Fruit fly (Drosophila melanogaster) whole organism, embryonic: Measurements from ENCODE around the gene waw.

ENCODE experiments used
- Antp ChIP-seq: fragments of 200-800 bp; sonication (Bioruptor generic); optimal IDR thresholded peaks from 3 replicates; lab custom pipeline; 2016; ENCODE audit warnings: missing biosample characterization, missing genetic modification characterization
- BEAF-32 ChIP-seq: fragments of 200-800 bp; sonication (Bioruptor generic); optimal IDR thresholded peaks from 3 replicates; lab custom pipeline; 2017; ENCODE audit warnings: missing biosample characterization, missing genetic modification characterization, mild to moderate bottlenecking, moderate library complexity, missing genetic modification reagents
- CG10274 ChIP-seq: fragments of 200-800 bp; sonication (Bioruptor generic); optimal IDR thresholded peaks from 3 replicates; lab custom pipeline; 2017; ENCODE audit warnings: missing biosample characterization, mild to moderate bottlenecking, missing genetic modification characterization
- CG10979 ChIP-seq: fragments of 200-800 bp; sonication (Bioruptor generic); optimal IDR thresholded peaks from 2 replicates; lab custom pipeline; 2018; ENCODE audit warnings: missing biosample characterization, mild to moderate bottlenecking, missing genetic modification characterization, moderate library complexity
- CG11695 ChIP-seq: fragments of 200-800 bp; sonication (Bioruptor generic); IDR thresholded peaks from 3 replicates; pipeline ENCODE4 v1.3.6; 2022; ENCODE audit warnings: missing biosample characterization, missing genetic modification characterization
- CG12942 ChIP-seq: fragments of 200-800 bp; sonication (Bioruptor generic); optimal IDR thresholded peaks from 3 replicates; lab custom pipeline; 2016; ENCODE audit warnings: missing biosample characterization, missing genetic modification characterization
- CG13296 ChIP-seq: fragments of 200-800 bp; sonication (Bioruptor generic); optimal IDR thresholded peaks from 3 replicates; lab custom pipeline; 2018; ENCODE audit warnings: missing biosample characterization, mild to moderate bottlenecking, missing genetic modification characterization
- CG13894 ChIP-seq: fragments of 200-800 bp; sonication (Bioruptor generic); optimal IDR thresholded peaks from 3 replicates; lab custom pipeline; 2018; ENCODE audit warnings: missing biosample characterization, mild to moderate bottlenecking, missing genetic modification characterization, moderate library complexity
- CG15514 ChIP-seq: fragments of 200-800 bp; sonication (Bioruptor generic); optimal IDR thresholded peaks from 3 replicates; lab custom pipeline; 2017; ENCODE audit warnings: missing biosample characterization, missing genetic modification characterization, mild to moderate bottlenecking, moderate library complexity, missing genetic modification reagents
- CG16813 ChIP-seq: fragments of 200-800 bp; sonication (Bioruptor generic); IDR thresholded peaks from 3 replicates; pipeline ENCODE4 v1.3.6; 2022; ENCODE audit warnings: missing biosample characterization, missing genetic modification characterization; ENCODE audit not compliant: partially characterized antibody
- CG17186 ChIP-seq: fragments of 200-800 bp; sonication (Bioruptor generic); optimal IDR thresholded peaks from 3 replicates; lab custom pipeline; 2017; ENCODE audit warnings: missing biosample characterization, missing genetic modification reagents, missing genetic modification characterization
- CG17802 ChIP-seq: fragments of 200-800 bp; sonication (Bioruptor generic); optimal IDR thresholded peaks from 2 replicates; lab custom pipeline; 2018; ENCODE audit warnings: missing biosample characterization, mild to moderate bottlenecking, missing genetic modification characterization, moderate library complexity
- CG18262 ChIP-seq: fragments of 200-800 bp; optimal IDR thresholded peaks from 3 replicates; lab custom pipeline; 2019; ENCODE audit warnings: missing biosample characterization, mild to moderate bottlenecking, missing genetic modification characterization, moderate library complexity
- CG18764 ChIP-seq: fragments of 200-800 bp; sonication (Bioruptor generic); optimal IDR thresholded peaks from 3 replicates; lab custom pipeline; 2016; ENCODE audit warnings: missing biosample characterization, missing genetic modification characterization
- CG30020 ChIP-seq: fragments of 200-800 bp; optimal IDR thresholded peaks from 2 replicates; lab custom pipeline; 2019; ENCODE audit warnings: missing biosample characterization, mild to moderate bottlenecking, missing genetic modification characterization, moderate library complexity
- CG31441 ChIP-seq: fragments of 200-800 bp; sonication (Bioruptor generic); IDR thresholded peaks from 2 replicates; pipeline ENCODE4 v1.3.6; 2022; ENCODE audit warnings: missing biosample characterization, missing genetic modification characterization
- CG32532 ChIP-seq: fragments of 200-800 bp; sonication (Bioruptor generic); IDR thresholded peaks from 2 replicates; pipeline ENCODE4 v1.3.6; 2022; ENCODE audit warnings: missing biosample characterization, missing genetic modification characterization
- CG43689 ChIP-seq: fragments of 200-800 bp; sonication (Bioruptor generic); IDR thresholded peaks from 2 replicates; pipeline ENCODE4 v1.3.6; 2022; ENCODE audit warnings: missing biosample characterization, missing genetic modification characterization
- CG4730 ChIP-seq: fragments of 200-800 bp; sonication (Bioruptor generic); IDR thresholded peaks from 2 replicates; pipeline ENCODE4 v1.3.6; 2022; ENCODE audit warnings: missing biosample characterization, missing genetic modification characterization
- CG5245 ChIP-seq: fragments of 200-800 bp; sonication (Bioruptor generic); optimal IDR thresholded peaks from 3 replicates; lab custom pipeline; 2016; ENCODE audit warnings: missing biosample characterization, missing genetic modification characterization
- CG7372 ChIP-seq: fragments of 200-800 bp; sonication (Bioruptor generic); IDR thresholded peaks from 2 replicates; pipeline ENCODE4 v1.3.6; 2022; ENCODE audit warnings: missing biosample characterization, missing genetic modification characterization
- Dref ChIP-seq: fragments of 200-800 bp; sonication (Bioruptor generic); IDR thresholded peaks from 2 replicates; pipeline ENCODE4 v1.3.6; 2022; ENCODE audit warnings: missing biosample characterization, missing genetic modification characterization
- E2f2 ChIP-seq: fragments of 200-800 bp; sonication (Bioruptor generic); IDR thresholded peaks from 2 replicates; pipeline ENCODE4 v1.3.6; 2022; ENCODE audit warnings: missing biosample characterization, missing genetic modification characterization
- Fer3 ChIP-seq: fragments of 200-800 bp; sonication (Bioruptor generic); optimal IDR thresholded peaks from 2 replicates; lab custom pipeline; 2018; ENCODE audit warnings: missing biosample characterization, mild to moderate bottlenecking, missing genetic modification characterization, moderate library complexity
- HLH3B ChIP-seq: fragments of 200-800 bp; sonication (Bioruptor generic); IDR thresholded peaks from 2 replicates; pipeline ENCODE4 v1.3.6; 2022; ENCODE audit warnings: missing biosample characterization, missing genetic modification characterization
- MBD-R2 ChIP-seq: fragments of 200-800 bp; sonication (Bioruptor generic); IDR thresholded peaks from 2 replicates; pipeline ENCODE4 v1.3.6; 2022; ENCODE audit warnings: missing biosample characterization, missing genetic modification characterization
- Mad ChIP-seq: fragments of 200-800 bp; sonication (Bioruptor generic); optimal IDR thresholded peaks from 2 replicates; lab custom pipeline; 2016; ENCODE audit warnings: missing biosample characterization, missing genetic modification characterization
- Max ChIP-seq: fragments of 200-800 bp; sonication (Bioruptor generic); optimal IDR thresholded peaks from 2 replicates; lab custom pipeline; 2016; ENCODE audit warnings: missing biosample characterization, mild to moderate bottlenecking, missing genetic modification characterization
- Myb ChIP-seq: fragments of 200-800 bp; sonication (Bioruptor generic); optimal IDR thresholded peaks from 2 replicates; lab custom pipeline; 2016; ENCODE audit warnings: missing biosample characterization, missing genetic modification characterization
- NfI ChIP-seq: fragments of 200-800 bp; sonication (Bioruptor generic); optimal IDR thresholded peaks from 3 replicates; lab custom pipeline; 2018; ENCODE audit warnings: missing biosample characterization, mild to moderate bottlenecking, missing genetic modification characterization, moderate library complexity
- Pdp1 ChIP-seq, 2 experiments: fragments of 200-800 bp; sonication (Bioruptor generic); optimal IDR thresholded peaks; 3 replicates each; lab custom pipeline; 2016; ENCODE audit warnings: missing biosample characterization in 2 of 2, missing genetic modification characterization in 2 of 2, mild to moderate bottlenecking in 1 of 2, moderate library complexity in 1 of 2
- Xbp1 ChIP-seq: fragments of 200-800 bp; sonication (Bioruptor generic); optimal IDR thresholded peaks from 3 replicates; lab custom pipeline; 2016; ENCODE audit warnings: missing biosample characterization, mild to moderate bottlenecking, missing genetic modification characterization
- al ChIP-seq: fragments of 200-800 bp; sonication (Bioruptor generic); IDR thresholded peaks from 2 replicates; pipeline ENCODE4 v1.3.6; 2022; ENCODE audit warnings: missing biosample characterization, missing genetic modification characterization
- dimm ChIP-seq: fragments of 200-800 bp; sonication (Bioruptor generic); IDR thresholded peaks from 2 replicates; pipeline ENCODE4 v1.3.6; 2022; ENCODE audit warnings: missing biosample characterization, missing genetic modification characterization
- dm ChIP-seq: fragments of 200-800 bp; sonication (Bioruptor generic); optimal IDR thresholded peaks from 3 replicates; lab custom pipeline; 2016; ENCODE audit warnings: missing biosample characterization, missing genetic modification characterization
- ems ChIP-seq: fragments of 200-800 bp; sonication (Bioruptor generic); optimal IDR thresholded peaks from 3 replicates; lab custom pipeline; 2016; ENCODE audit warnings: missing biosample characterization, missing genetic modification characterization
- esg ChIP-seq: fragments of 200-800 bp; sonication (Bioruptor generic); conservative IDR thresholded peaks from 2 replicates; pipeline ENCODE4 v1.3.6; 2022; ENCODE audit warnings: missing biosample characterization, missing genetic modification characterization
- eyg ChIP-seq: fragments of 200-800 bp; sonication (Bioruptor generic); optimal IDR thresholded peaks from 3 replicates; lab custom pipeline; 2016; ENCODE audit warnings: missing biosample characterization, missing genetic modification characterization
- fd64A ChIP-seq: fragments of 200-800 bp; sonication (Bioruptor generic); optimal IDR thresholded peaks from 3 replicates; lab custom pipeline; 2018; ENCODE audit warnings: missing biosample characterization, mild to moderate bottlenecking, missing genetic modification characterization
- gsb-n ChIP-seq: fragments of 200-800 bp; sonication (Bioruptor generic); optimal IDR thresholded peaks from 3 replicates; lab custom pipeline; 2018; ENCODE audit warnings: missing biosample characterization, mild to moderate bottlenecking, missing genetic modification characterization
- hb ChIP-seq: fragments of 200-800 bp; sonication (Bioruptor generic); IDR thresholded peaks from 3 replicates; pipeline ENCODE4 v1.3.6; 2022; ENCODE audit warnings: missing biosample characterization, missing genetic modification characterization; ENCODE audit not compliant: partially characterized antibody
- ind ChIP-seq: fragments of 200-800 bp; sonication (Bioruptor generic); optimal IDR thresholded peaks from 3 replicates; lab custom pipeline; 2016; ENCODE audit warnings: missing biosample characterization, missing genetic modification characterization
- kni ChIP-seq: fragments of 200-800 bp; sonication (Bioruptor generic); optimal IDR thresholded peaks from 3 replicates; lab custom pipeline; 2017; ENCODE audit warnings: mild to moderate bottlenecking, missing biosample characterization, missing genetic modification reagents, missing genetic modification characterization
- mam ChIP-seq: fragments of 200-800 bp; sonication (Bioruptor generic); optimal IDR thresholded peaks from 3 replicates; lab custom pipeline; 2016; ENCODE audit warnings: missing biosample characterization, missing genetic modification characterization
- odd ChIP-seq: fragments of 200-800 bp; sonication (Bioruptor generic); optimal IDR thresholded peaks from 2 replicates; lab custom pipeline; 2017; ENCODE audit warnings: missing biosample characterization, mild to moderate bottlenecking, missing genetic modification characterization
- pfk ChIP-seq: fragments of 200-800 bp; sonication (Bioruptor generic); optimal IDR thresholded peaks from 2 replicates; lab custom pipeline; 2018; ENCODE audit warnings: missing biosample characterization, mild to moderate bottlenecking, missing genetic modification characterization, moderate library complexity
- run ChIP-seq: fragments of 200-800 bp; sonication (Bioruptor generic); optimal IDR thresholded peaks from 3 replicates; lab custom pipeline; 2018; ENCODE audit warnings: missing biosample characterization, mild to moderate bottlenecking, missing genetic modification characterization
- shn ChIP-seq: fragments of 200-800 bp; sonication (Bioruptor generic); optimal IDR thresholded peaks from 3 replicates; lab custom pipeline; 2016; ENCODE audit warnings: missing biosample characterization, missing genetic modification characterization
- tap ChIP-seq: fragments of 200-800 bp; optimal IDR thresholded peaks from 3 replicates; lab custom pipeline; 2019; ENCODE audit warnings: missing biosample characterization, mild to moderate bottlenecking, missing genetic modification characterization, moderate library complexity

Gene waw

dm6 chrX:21367363-21368072 lies 4.7 kb downstream of the waw start (continued):
- TF ChIP-seq CG17802 (tag; lab: Kevin White, UChicago) = peak; percentile 88
- TF ChIP-seq CG13296 = peak; percentile 99
- TF ChIP-seq NfI (GFP tag; lab: Kevin White, UChicago) = peak; percentile 99
- peak; percentile 88 for TF ChIP-seq dimm (GFP tag; lab: Robert Waterston, UW)
- TF ChIP-seq CG15514 (GFP tag; lab: Kevin White, UChicago) = peak; percentile 94
- peak; percentile 93 for TF ChIP-seq CG10274 (GFP tag; lab: Kevin White, UChicago)
- peak; percentile 97 for TF ChIP-seq CG13894 (tag; lab: Kevin White, UChicago)
- peak; percentile 97 for TF ChIP-seq ind (GFP tag; lab: Kevin White, UChicago)
- peak; percentile 72 for TF ChIP-seq pfk
- TF ChIP-seq Fer3 (tag; lab: Kevin White, UChicago) = peak; percentile 98
- peak; percentile 97 for TF ChIP-seq odd (GFP tag; lab: Kevin White, UChicago)
- TF ChIP-seq HLH3B (GFP tag; lab: Robert Waterston, UW) = peak; percentile 96
- TF ChIP-seq CG11695 (GFP tag; lab: Robert Waterston, UW) = peak; percentile 98
- peak; percentile 93 for TF ChIP-seq CG18764 (GFP tag; lab: Kevin White, UChicago)
- peak; percentile 93 to 98 for TF ChIP-seq Pdp1 (GFP tag; optimal IDR thresholded peaks at IDR 0.05; lab: Kevin White, UChicago)
- TF ChIP-seq E2f2 = peak; percentile 82
- peak; percentile 98 for TF ChIP-seq Mad (GFP tag; lab: Kevin White, UChicago)
- TF ChIP-seq Dref (GFP tag; lab: Robert Waterston, UW) = 0 out of 2 replicates have a peak, but pooled peaks have one; percentile 31
- TF ChIP-seq CG30020 (tag; lab: Kevin White, UChicago) = peak; percentile 81
- peak; percentile 93 for TF ChIP-seq CG43689 (GFP tag; lab: Robert Waterston, UW)
- peak; percentile 96 for TF ChIP-seq CG18262
- peak; percentile 92 for TF ChIP-seq Antp
- peak; percentile 98 for TF ChIP-seq tap (tag; lab: Kevin White, UChicago)
- 0 out of 3 replicates have a peak, but pooled peaks have one; percentile 59 for TF ChIP-seq hb (GFP tag; lab: Robert Waterston, UW)
- TF ChIP-seq CG4730 (GFP tag; lab: Robert Waterston, UW) = peak; percentile 93
- TF ChIP-seq Max (GFP tag; lab: Kevin White, UChicago) = peak; percentile 97
- peak; percentile 96 for TF ChIP-seq gsb-n (tag; lab: Kevin White, UChicago)
- TF ChIP-seq Xbp1 = peak; percentile 97
- peak; percentile 96 for TF ChIP-seq fd64A (GFP tag; lab: Kevin White, UChicago)
- peak; percentile 95 for TF ChIP-seq CG7372 (GFP tag; lab: Robert Waterston, UW)
- peak; percentile 95 for TF ChIP-seq esg
- TF ChIP-seq Myb (GFP tag; lab: Kevin White, UChicago) = peak; percentile 83
- peak; percentile 97 for TF ChIP-seq ems (GFP tag; lab: Kevin White, UChicago)
- peak; percentile 97 for TF ChIP-seq CG10979 (tag; lab: Kevin White, UChicago)
- peak; percentile 86 for TF ChIP-seq CG17186
- peak; percentile 96 for TF ChIP-seq kni
- TF ChIP-seq CG32532 (GFP tag; lab: Robert Waterston, UW) = peak; percentile 96
- TF ChIP-seq mam (GFP tag; lab: Kevin White, UChicago) = peak; percentile 97
- peak; percentile 99 for TF ChIP-seq CG31441
- TF ChIP-seq al (GFP tag; lab: Robert Waterston, UW) = peak; percentile 96
- peak; percentile 95 for TF ChIP-seq CG12942 (GFP tag; lab: Kevin White, UChicago)
- TF ChIP-seq CG5245 (GFP tag; lab: Kevin White, UChicago) = peak; percentile 94
- TF ChIP-seq CG16813 (GFP tag; lab: Robert Waterston, UW) = no peak
- TF ChIP-seq MBD-R2 (GFP tag; lab: Robert Waterston, UW) = peak; percentile 93
- peak; percentile 96 for TF ChIP-seq run
- TF ChIP-seq eyg (GFP tag; lab: Kevin White, UChicago) = peak; percentile 91
- peak; percentile 87 for TF ChIP-seq dm
- TF ChIP-seq shn = peak; percentile 93
- TF ChIP-seq BEAF-32 (GFP tag; lab: Kevin White, UChicago) = peak; percentile 26
